Worm (Caenorhabditis elegans): ENCODE data around the gene vha-19.

The vha-19 gene

DNA sequence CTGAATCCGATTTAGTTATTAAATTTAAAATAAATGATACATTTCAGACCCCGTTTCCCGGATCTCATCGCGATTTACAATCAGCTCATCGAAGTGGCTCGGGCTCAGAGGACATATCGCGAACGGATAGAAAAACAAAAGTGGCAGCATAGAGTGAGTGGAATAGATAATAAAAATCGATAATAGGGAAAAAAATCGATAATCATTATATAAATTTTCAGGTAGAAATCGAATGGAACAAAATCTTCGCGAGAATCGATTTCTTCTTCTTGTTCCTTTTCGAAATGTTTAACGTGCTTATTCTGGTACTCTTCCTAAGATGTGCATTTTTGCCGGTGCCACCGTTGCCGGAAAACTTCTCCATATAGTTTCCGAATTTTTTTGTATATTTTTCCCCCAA, 49.7 kb downstream of the vha-19 start:
- peak; percentile 61 for TF ChIP-seq ceh-28 (tag; optimal IDR thresholded peaks at IDR 0.05)
- TF ChIP-seq nhr-41 (GFP tag; IDR thresholded peaks at IDR 0.05), result no peak

- no peak for TF ChIP-seq nhr-237 (tag; optimal IDR thresholded peaks at IDR 0.05)
- TF ChIP-seq Y105C5A.15 (GFP tag; IDR thresholded peaks at IDR 0.05), result no peak
- TF ChIP-seq vab-7 (GFP tag; IDR thresholded peaks at IDR 0.05), result no peak
- TF ChIP-seq unc-62 (GFP tag; optimal IDR thresholded peaks at IDR 0.05 in 1 of 2), result no peak
- no peak for TF ChIP-seq unc-62 (tag; optimal IDR thresholded peaks at IDR 0.05)
- TF ChIP-seq rbr-2 (tag; optimal IDR thresholded peaks at IDR 0.05), result no peak
These were observed 53.5 kb downstream of the vha-19 start, which contains the start of gene C04C3.6 for ce11 chrIV:3422516-3422915. TSS of gene C04C3.6 (minus strand) at chrIV:3422616.

Data from whole organism, L4 larva.